Fruit fly (Drosophila melanogaster) whole organism, pupa: ENCODE results near the gene CG32026.

ENCODE experiments used
- CG10348 ChIP-seq: fragments of 200-800 bp; sonication (Bioruptor generic); IDR thresholded peaks from 2 replicates; pipeline ENCODE4 v1.3.6; 2022; ENCODE audit warnings: missing biosample characterization, missing genetic modification characterization
- CG12605 ChIP-seq: fragments of 200-800 bp; sonication (Bioruptor generic); IDR thresholded peaks from 2 replicates; pipeline ENCODE4 v1.3.6; 2022; ENCODE audit warnings: missing biosample characterization, missing genetic modification characterization
- CG13204 ChIP-seq: fragments of 200-800 bp; sonication (Bioruptor generic); optimal IDR thresholded peaks from 2 replicates; lab custom pipeline; 2018; ENCODE audit warnings: missing biosample characterization, mild to moderate bottlenecking, missing genetic modification characterization, moderate library complexity
- CG14655 ChIP-seq: fragments of 200-800 bp; sonication (Bioruptor generic); optimal IDR thresholded peaks from 3 replicates; lab custom pipeline; 2017; ENCODE audit warnings: mild to moderate bottlenecking, missing biosample characterization, missing genetic modification reagents, missing genetic modification characterization
- CG15710 ChIP-seq: fragments of 200-800 bp; sonication (Bioruptor generic); optimal IDR thresholded peaks from 2 replicates; lab custom pipeline; 2018; ENCODE audit warnings: missing biosample characterization, mild to moderate bottlenecking, missing genetic modification characterization, moderate library complexity
- CG17806 ChIP-seq: fragments of 200-800 bp; sonication (Bioruptor generic); optimal IDR thresholded peaks from 2 replicates; lab custom pipeline; 2018; ENCODE audit warnings: missing biosample characterization, mild to moderate bottlenecking, missing genetic modification characterization, moderate library complexity
- CG32121 ChIP-seq: fragments of 200-800 bp; sonication (Bioruptor generic); IDR thresholded peaks from 2 replicates; pipeline ENCODE4 v1.3.6; 2022; ENCODE audit warnings: missing biosample characterization, missing genetic modification characterization
- CG34367 ChIP-seq: fragments of 200-800 bp; sonication (Bioruptor generic); optimal IDR thresholded peaks from 2 replicates; lab custom pipeline; 2018; ENCODE audit warnings: missing biosample characterization, mild to moderate bottlenecking, missing genetic modification characterization
- CG4496 ChIP-seq: fragments of 200-800 bp; sonication (Bioruptor generic); IDR thresholded peaks from 3 replicates; pipeline ENCODE4 v1.3.6; 2022; ENCODE audit warnings: missing biosample characterization, missing genetic modification characterization
- CG8159 ChIP-seq: fragments of 200-800 bp; sonication (Bioruptor generic); optimal IDR thresholded peaks from 3 replicates; lab custom pipeline; 2018; ENCODE audit warnings: missing biosample characterization, mild to moderate bottlenecking, missing genetic modification characterization, moderate library complexity
- CG8301 ChIP-seq: fragments of 200-800 bp; sonication (Bioruptor generic); optimal IDR thresholded peaks from 2 replicates; lab custom pipeline; 2018; ENCODE audit warnings: missing biosample characterization, mild to moderate bottlenecking, missing genetic modification characterization
- CG9948 ChIP-seq: fragments of 200-800 bp; sonication (Bioruptor generic); optimal IDR thresholded peaks from 2 replicates; lab custom pipeline; 2018; ENCODE audit warnings: missing biosample characterization, mild to moderate bottlenecking, missing genetic modification characterization, moderate library complexity
- D1 ChIP-seq: fragments of 200-800 bp; sonication (Bioruptor generic); optimal IDR thresholded peaks from 2 replicates; lab custom pipeline; 2018; ENCODE audit warnings: missing biosample characterization, mild to moderate bottlenecking, missing genetic modification characterization, moderate library complexity
- EcR ChIP-seq: fragments of 200-800 bp; sonication (Bioruptor generic); optimal IDR thresholded peaks from 3 replicates; lab custom pipeline; 2019; ENCODE audit warnings: missing biosample characterization, missing genetic modification characterization, mild to moderate bottlenecking, moderate library complexity, missing genetic modification reagents
- Ets98B ChIP-seq: fragments of 200-800 bp; sonication (Bioruptor generic); IDR thresholded peaks from 2 replicates; pipeline ENCODE4 v1.3.6; 2022; ENCODE audit warnings: missing biosample characterization, missing genetic modification characterization
- Pif1A ChIP-seq: fragments of 200-800 bp; sonication (Bioruptor generic); optimal IDR thresholded peaks from 3 replicates; lab custom pipeline; 2016; ENCODE audit warnings: missing biosample characterization, missing genetic modification characterization
- Pif1B ChIP-seq: fragments of 200-800 bp; sonication (Bioruptor generic); optimal IDR thresholded peaks from 3 replicates; lab custom pipeline; 2016; ENCODE audit warnings: missing biosample characterization, missing genetic modification characterization
- Snoo ChIP-seq: fragments of 200-800 bp; sonication (Bioruptor generic); optimal IDR thresholded peaks from 3 replicates; lab custom pipeline; 2017; ENCODE audit warnings: missing biosample characterization, mild to moderate bottlenecking, missing genetic modification characterization, inconsistent platforms
- fd96Ca ChIP-seq: fragments of 200-800 bp; sonication (Bioruptor generic); IDR thresholded peaks from 3 replicates; pipeline ENCODE4 v1.3.6; 2022; ENCODE audit warnings: missing biosample characterization, missing genetic modification characterization
- gl ChIP-seq: fragments of 200-800 bp; sonication (Bioruptor generic); optimal IDR thresholded peaks from 2 replicates; lab custom pipeline; 2018; ENCODE audit warnings: missing biosample characterization, mild to moderate bottlenecking, missing genetic modification characterization
- rn ChIP-seq: fragments of 200-800 bp; sonication (Bioruptor generic); IDR thresholded peaks from 2 replicates; pipeline ENCODE4 v1.3.6; 2022; ENCODE audit warnings: missing biosample characterization, missing genetic modification characterization

Gene CG32026

DNA sequence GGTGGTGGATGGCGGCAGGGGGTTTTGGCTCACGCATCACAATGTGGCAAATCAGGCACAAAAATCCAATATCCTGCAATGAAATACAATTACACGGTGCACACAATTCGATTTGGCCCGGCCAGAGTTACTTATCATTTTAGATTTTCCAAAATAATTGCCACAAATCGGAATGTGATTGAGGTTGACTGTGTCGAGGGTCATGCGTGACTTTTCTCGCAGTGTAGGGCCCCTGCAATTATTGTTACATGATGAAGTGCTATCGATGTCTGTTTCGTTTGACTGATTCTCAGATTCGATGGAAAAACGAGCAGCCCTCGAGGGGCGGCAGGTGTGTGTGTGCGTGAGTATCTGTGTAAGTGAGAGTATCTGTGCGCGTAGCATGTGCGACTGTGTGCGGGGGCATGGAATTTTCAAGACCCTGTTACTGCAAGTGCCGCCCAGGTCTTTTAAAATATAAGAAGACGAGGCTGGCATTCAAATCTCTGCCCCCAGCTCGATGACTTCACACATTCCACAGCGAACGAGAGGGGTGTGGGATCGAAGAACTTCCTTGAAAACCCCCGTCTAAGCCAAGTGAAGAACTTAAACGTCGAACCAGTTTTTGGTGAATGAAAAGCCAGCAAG is 11.7 kb upstream of the CG32026 start:
- TF ChIP-seq Pif1A, result no peak
- no peak for TF ChIP-seq D1 (tag; lab: Kevin White, UChicago)
- TF ChIP-seq CG34367 (tag; lab: Kevin White, UChicago), result no peak
- no peak for TF ChIP-seq gl (tag; lab: Kevin White, UChicago)
- no peak for TF ChIP-seq Pif1B (GFP tag; lab: Kevin White, UChicago)
- no peak for TF ChIP-seq Snoo (tag; lab: Kevin White, UChicago)
- no peak for TF ChIP-seq CG8301 (tag; lab: Kevin White, UChicago)
- TF ChIP-seq CG32121 (GFP tag; lab: Robert Waterston, UW), result no peak
- no peak for TF ChIP-seq CG4496 (GFP tag; lab: Robert Waterston, UW)
- TF ChIP-seq CG15710 (tag; lab: Kevin White, UChicago), result no peak
- no peak for TF ChIP-seq CG8159 (tag; lab: Kevin White, UChicago)
- no peak for TF ChIP-seq CG9948
- TF ChIP-seq fd96Ca (GFP tag; lab: Robert Waterston, UW), result no peak

DNA sequence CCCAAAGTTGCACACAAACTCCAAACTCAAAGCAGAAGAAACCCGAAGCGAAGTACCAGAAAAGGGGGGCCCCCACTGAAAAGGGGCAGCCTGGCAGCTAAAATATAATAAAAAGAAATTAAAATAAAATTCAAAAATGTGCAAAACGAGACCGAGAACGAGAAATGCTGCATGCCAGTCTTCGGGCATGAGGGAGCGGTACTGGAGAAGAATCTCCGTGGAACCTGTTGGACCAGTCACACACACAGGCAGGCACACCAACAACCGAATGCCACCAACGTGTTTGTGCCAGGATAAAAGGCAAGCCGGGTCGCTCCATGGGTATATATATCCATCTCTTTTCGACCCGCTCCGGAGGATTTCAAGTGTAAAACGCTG is 11.2 kb upstream of the CG32026 start:
- no peak for TF ChIP-seq D1 (tag; lab: Kevin White, UChicago)
- peak; percentile 47 for TF ChIP-seq gl (tag; lab: Kevin White, UChicago)
- TF ChIP-seq CG4496 (GFP tag; lab: Robert Waterston, UW), result peak; percentile 58; the same call in 2 of the 3 replicates
- TF ChIP-seq CG8159 (tag; lab: Kevin White, UChicago), result peak; percentile 8
- TF ChIP-seq CG13204 (GFP tag; lab: Kevin White, UChicago), result peak; percentile 37
- peak; percentile 28 for TF ChIP-seq EcR
- no peak for TF ChIP-seq CG12605 (GFP tag; lab: Robert Waterston, UW)
- TF ChIP-seq CG14655, result peak; percentile 9
- peak; percentile 32 for TF ChIP-seq Pif1B (GFP tag; lab: Kevin White, UChicago)
- TF ChIP-seq CG10348 (GFP tag; lab: Robert Waterston, UW), result no peak
- no peak for TF ChIP-seq CG8301 (tag; lab: Kevin White, UChicago)
- peak; percentile 28 for TF ChIP-seq CG9948
- no peak for TF ChIP-seq Ets98B (GFP tag; lab: Robert Waterston, UW)
- no peak for TF ChIP-seq Snoo (tag; lab: Kevin White, UChicago)
- TF ChIP-seq Pif1A, result peak; percentile 6
- TF ChIP-seq CG15710 (tag; lab: Kevin White, UChicago), result peak; percentile 31
- peak; percentile 11 for TF ChIP-seq CG34367 (tag; lab: Kevin White, UChicago)
- TF ChIP-seq rn (GFP tag; lab: Robert Waterston, UW), result no peak
- TF ChIP-seq, all 21 proteins: peak for 11

- TF ChIP-seq CG15710 (tag; lab: Kevin White, UChicago) (no peak), CG17806 (tag; lab: Kevin White, UChicago) (no peak), Ets98B (GFP tag; lab: Robert Waterston, UW) (no peak), gl (tag; lab: Kevin White, UChicago) (no peak), CG9948 (no peak), CG13204 (GFP tag; lab: Kevin White, UChicago) (no peak), EcR (no peak), CG14655 (no peak), CG34367 (tag; lab: Kevin White, UChicago) (no peak), Pif1B (GFP tag; lab: Kevin White, UChicago) (no peak), CG4496 (GFP tag; lab: Robert Waterston, UW) (no peak), CG8301 (tag; lab: Kevin White, UChicago) (no peak), Pif1A (no peak), fd96Ca (GFP tag; lab: Robert Waterston, UW) (no peak), rn (GFP tag; lab: Robert Waterston, UW) (no peak), CG12605 (GFP tag; lab: Robert Waterston, UW) (no peak), CG32121 (GFP tag; lab: Robert Waterston, UW) (no peak), Snoo (tag; lab: Kevin White, UChicago) (no peak)
These were observed 10.7 kb upstream of the CG32026 start for dm6 chr3L:8825560-8825959.

- TF ChIP-seq CG14655, result no peak
- no peak for TF ChIP-seq CG15710 (tag; lab: Kevin White, UChicago)
- TF ChIP-seq CG10348 (GFP tag; lab: Robert Waterston, UW), result no peak
- no peak for TF ChIP-seq CG12605 (GFP tag; lab: Robert Waterston, UW)
These were observed 10.2 kb upstream of the CG32026 start for dm6 chr3L:8826038-8826437.

DNA sequence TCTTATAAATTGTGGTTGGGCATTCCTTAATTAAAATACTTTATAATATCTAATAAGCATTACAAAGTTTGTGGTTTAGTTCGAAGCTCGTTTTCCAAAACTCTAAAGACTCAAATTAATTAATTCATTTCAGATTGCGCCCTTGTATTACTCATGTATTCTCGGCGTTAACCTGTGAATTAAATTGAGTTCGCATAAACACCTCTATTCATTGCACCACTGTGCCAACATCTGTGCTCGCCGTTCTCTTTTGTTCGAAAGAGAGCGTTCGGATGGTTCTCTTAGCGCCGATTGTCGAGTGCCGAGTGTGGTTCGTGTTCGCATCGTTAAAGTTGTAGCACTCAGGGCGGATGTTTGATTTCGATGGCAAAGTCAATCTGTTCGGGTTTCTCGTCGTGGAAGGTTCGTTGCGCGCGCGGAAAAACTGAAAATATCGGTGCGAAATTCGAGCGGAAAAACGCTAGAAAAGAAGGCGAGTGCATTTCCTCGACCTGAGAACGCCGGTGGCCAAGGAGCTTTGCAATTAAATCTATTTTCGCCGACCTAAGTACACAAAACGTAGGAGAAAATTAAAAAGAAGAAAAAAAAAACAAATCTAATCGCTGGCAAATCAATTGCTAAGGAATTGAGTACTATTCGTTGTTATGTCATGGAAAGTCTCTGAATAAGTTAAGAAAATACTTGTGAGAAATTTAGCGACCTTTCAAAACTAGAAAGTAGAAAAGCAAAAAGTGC is 9.0 kb upstream of the CG32026 start, which contains the start of gene dally:
Gene dally, plus strand, starts transcription at position 373 of the 735 bp plus-strand sequence.
- TF ChIP-seq Pif1B (GFP tag; lab: Kevin White, UChicago) (peak; percentile 70), Snoo (tag; lab: Kevin White, UChicago) (peak; percentile 31), fd96Ca (GFP tag; lab: Robert Waterston, UW) (peak; percentile 37; the same call in 1 of the 3 replicates), CG17806 (tag; lab: Kevin White, UChicago) (no peak), CG34367 (tag; lab: Kevin White, UChicago) (peak; percentile 22), CG9948 (no peak), EcR (peak; percentile 37), CG8159 (tag; lab: Kevin White, UChicago) (no peak), CG32121 (GFP tag; lab: Robert Waterston, UW) (peak; percentile 70; the same call in 1 of the 2 replicates), Pif1A (peak; percentile 59), CG8301 (tag; lab: Kevin White, UChicago) (peak; percentile 2), CG10348 (GFP tag; lab: Robert Waterston, UW) (no peak), CG14655 (peak; percentile 17), CG12605 (GFP tag; lab: Robert Waterston, UW) (peak; percentile 74), CG4496 (GFP tag; lab: Robert Waterston, UW) (peak; percentile 87), Ets98B (GFP tag; lab: Robert Waterston, UW) (peak; percentile 73), rn (GFP tag; lab: Robert Waterston, UW) (no peak), CG15710 (tag; lab: Kevin White, UChicago) (no peak), gl (tag; lab: Kevin White, UChicago) (peak; percentile 53), D1 (tag; lab: Kevin White, UChicago) (no peak), CG13204 (GFP tag; lab: Kevin White, UChicago) (peak; percentile 34)
